Fruit fly (Drosophila melanogaster) whole organism, wandering third instar larva: ENCODE data around the gene nsl1.

Experiments
- CG32264 ChIP-seq: fragments of 200-800 bp; sonication (Bioruptor generic); optimal IDR thresholded peaks from 2 replicates; lab custom pipeline; 2016; ENCODE audit warnings: missing biosample characterization, missing genetic modification characterization
- Dfd ChIP-seq: fragments of >200 bp; optimal IDR thresholded peaks from 2 replicates; lab custom pipeline; 2017; ENCODE audit warnings: missing biosample characterization, missing genetic modification characterization
- GATAd ChIP-seq: sonication (Bioruptor generic); optimal IDR thresholded peaks from 2 replicates; lab custom pipeline; 2016; ENCODE audit warnings: missing biosample characterization, missing genetic modification characterization
- Hr78 ChIP-seq: fragments of >200 bp; optimal IDR thresholded peaks from 2 replicates; lab custom pipeline; 2017; ENCODE audit warnings: missing biosample characterization, missing genetic modification characterization
- Jra ChIP-seq: sonication (Bioruptor generic); optimal IDR thresholded peaks from 2 replicates; lab custom pipeline; 2016; ENCODE audit warnings: missing biosample characterization, missing genetic modification characterization
- Sp1 ChIP-seq: fragments of 200-800 bp; sonication (Bioruptor generic); optimal IDR thresholded peaks from 3 replicates; lab custom pipeline; 2019; ENCODE audit warnings: missing biosample characterization, mild to moderate bottlenecking, missing genetic modification characterization, moderate library complexity
- br ChIP-seq: fragments of 200-800 bp; sonication (Bioruptor generic); optimal IDR thresholded peaks from 2 replicates; lab custom pipeline; 2016; ENCODE audit warnings: missing biosample characterization, missing genetic modification characterization
- dmrt93B ChIP-seq: fragments of 200-800 bp; sonication (Bioruptor generic); optimal IDR thresholded peaks from 2 replicates; lab custom pipeline; 2018; ENCODE audit warnings: missing biosample characterization, mild to moderate bottlenecking, missing genetic modification characterization
- ey ChIP-seq: fragments of 200-800 bp; sonication (Bioruptor generic); optimal IDR thresholded peaks from 2 replicates; lab custom pipeline; 2016; ENCODE audit warnings: missing biosample characterization, missing genetic modification characterization
- pan ChIP-seq: fragments of >200 bp; optimal IDR thresholded peaks from 2 replicates; lab custom pipeline; 2017
- psq ChIP-seq: fragments of 200-800 bp; sonication (Bioruptor generic); optimal IDR thresholded peaks from 3 replicates; lab custom pipeline; 2017; ENCODE audit warnings: missing biosample characterization, mild to moderate bottlenecking, missing genetic modification characterization, moderate library complexity
- rgr ChIP-seq: fragments of 200-800 bp; sonication (Bioruptor generic); optimal IDR thresholded peaks from 3 replicates; lab custom pipeline; 2016; ENCODE audit warnings: missing biosample characterization, mild to moderate bottlenecking, missing genetic modification characterization
- woc ChIP-seq: sonication (Bioruptor generic); optimal IDR thresholded peaks from 2 replicates; lab custom pipeline; 2016; ENCODE audit warnings: missing biosample characterization, mild to moderate bottlenecking, missing genetic modification characterization

DNA sequence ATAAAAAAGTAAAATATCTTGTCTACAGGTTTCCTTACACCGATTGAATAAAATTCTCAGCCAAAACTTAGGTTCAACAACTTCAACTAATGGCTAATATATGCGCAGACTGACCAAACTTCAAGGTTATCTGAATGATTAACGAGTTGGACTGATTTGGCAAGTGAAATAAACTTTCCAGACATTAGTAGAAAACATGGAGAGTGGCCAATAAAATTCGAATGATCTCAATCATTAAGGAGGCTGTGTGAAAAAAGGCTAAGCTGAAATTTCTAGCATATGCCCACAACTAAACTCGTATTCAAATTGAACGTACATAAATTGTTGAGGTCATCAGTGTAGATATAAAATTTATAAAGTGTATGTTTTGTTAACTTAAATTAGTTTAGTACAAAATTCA, 14.1 kb upstream of the nsl1 start, which contains the start of gene CG5614:
- no peak for TF ChIP-seq woc (GFP tag; lab: Kevin White, UChicago)
- TF ChIP-seq GATAd (GFP tag; lab: Kevin White, UChicago), result no peak
- TF ChIP-seq Dfd (GFP tag; lab: Kevin White, UChicago), result no peak
- no peak for TF ChIP-seq psq (GFP tag; lab: Kevin White, UChicago)
- TF ChIP-seq Hr78 (GFP tag; lab: Kevin White, UChicago), result no peak
- no peak for TF ChIP-seq CG32264 (GFP tag; lab: Kevin White, UChicago)
- no peak for TF ChIP-seq ey
- TF ChIP-seq rgr (GFP tag; lab: Kevin White, UChicago), result no peak
- no peak for TF ChIP-seq Jra (GFP tag; lab: Kevin White, UChicago)
- TF ChIP-seq Sp1 (GFP tag; lab: Kevin White, UChicago), result no peak
- TF ChIP-seq pan (lab: Kevin White, UChicago), result no peak
- TF ChIP-seq dmrt93B (GFP tag; lab: Kevin White, UChicago), result no peak
- no peak for TF ChIP-seq br (GFP tag; lab: Kevin White, UChicago)
